Fruit fly (Drosophila melanogaster) whole organism, embryonic: ENCODE results near the gene ewg.

Experiments
- Atf-2 ChIP-seq: fragments of 200-800 bp; sonication (Bioruptor generic); optimal IDR thresholded peaks from 2 replicates; lab custom pipeline; 2016; ENCODE audit warnings: missing biosample characterization, missing genetic modification characterization
- B-H1 ChIP-seq: fragments of 200-800 bp; sonication (Bioruptor generic); IDR thresholded peaks from 3 replicates; pipeline ENCODE4 v1.3.6; 2022; ENCODE audit warnings: missing biosample characterization, missing genetic modification characterization
- B-H2 ChIP-seq: fragments of 200-800 bp; sonication (Bioruptor generic); optimal IDR thresholded peaks from 2 replicates; lab custom pipeline; 2018; ENCODE audit warnings: missing biosample characterization, mild to moderate bottlenecking, missing genetic modification characterization
- CG10366 ChIP-seq: fragments of 200-800 bp; sonication (Bioruptor generic); IDR thresholded peaks from 2 replicates; pipeline ENCODE4 v1.3.6; 2022; ENCODE audit warnings: missing biosample characterization, missing genetic modification characterization
- CG12104 ChIP-seq: fragments of 200-800 bp; sonication (Bioruptor generic); optimal IDR thresholded peaks from 3 replicates; lab custom pipeline; 2016; ENCODE audit warnings: missing biosample characterization, missing genetic modification characterization
- CG12744 ChIP-seq: fragments of 200-800 bp; sonication (Bioruptor generic); optimal IDR thresholded peaks from 2 replicates; lab custom pipeline; 2016; ENCODE audit warnings: missing biosample characterization, missing genetic modification characterization
- CG12769 ChIP-seq: fragments of 200-800 bp; sonication (Bioruptor generic); optimal IDR thresholded peaks from 2 replicates; lab custom pipeline; 2019; ENCODE audit warnings: missing biosample characterization, mild to moderate bottlenecking, missing genetic modification characterization, moderate library complexity
- CG13894 ChIP-seq: fragments of 200-800 bp; sonication (Bioruptor generic); optimal IDR thresholded peaks from 3 replicates; lab custom pipeline; 2018; ENCODE audit warnings: missing biosample characterization, mild to moderate bottlenecking, missing genetic modification characterization, moderate library complexity
- CG14860 ChIP-seq: fragments of 200-800 bp; sonication (Bioruptor generic); IDR thresholded peaks from 3 replicates; pipeline ENCODE4 v1.3.6; 2022; ENCODE audit warnings: missing biosample characterization, missing genetic modification characterization; ENCODE audit not compliant: partially characterized antibody
- CG15269 ChIP-seq: fragments of 200-800 bp; sonication (Bioruptor generic); optimal IDR thresholded peaks from 2 replicates; lab custom pipeline; 2018; ENCODE audit warnings: missing biosample characterization, mild to moderate bottlenecking, missing genetic modification characterization, moderate library complexity
- CG18599 ChIP-seq: fragments of 200-800 bp; sonication (Bioruptor generic); optimal IDR thresholded peaks from 3 replicates; lab custom pipeline; 2017; ENCODE audit warnings: missing biosample characterization, missing genetic modification characterization, mild to moderate bottlenecking, moderate library complexity, missing genetic modification reagents
- CG2199 ChIP-seq: fragments of 200-800 bp; sonication (Bioruptor generic); IDR thresholded peaks from 3 replicates; pipeline ENCODE4 v1.3.6; 2022; ENCODE audit warnings: missing biosample characterization, missing genetic modification characterization
- CG4360 ChIP-seq: fragments of 200-800 bp; sonication (Bioruptor generic); IDR thresholded peaks from 2 replicates; pipeline ENCODE4 v1.3.6; 2022; ENCODE audit warnings: missing biosample characterization, missing genetic modification characterization
- CG8290 ChIP-seq, 3 experiments: fragments of 200-800 bp; sonication (Bioruptor generic); optimal IDR thresholded peaks; 2 replicates each; lab custom pipeline; 2016 to 2019; ENCODE audit warnings: missing biosample characterization in 3 of 3, missing genetic modification characterization in 3 of 3, mild to moderate bottlenecking in 2 of 3, moderate library complexity in 1 of 3
- CG9437 ChIP-seq: fragments of 200-800 bp; sonication (Bioruptor generic); optimal IDR thresholded peaks from 2 replicates; lab custom pipeline; 2018; ENCODE audit warnings: missing biosample characterization, mild to moderate bottlenecking, missing genetic modification characterization
- D19A ChIP-seq: fragments of 200-800 bp; optimal IDR thresholded peaks from 3 replicates; lab custom pipeline; 2019; ENCODE audit warnings: missing biosample characterization, mild to moderate bottlenecking, missing genetic modification characterization, moderate library complexity
- Deaf1 ChIP-seq: fragments of 200-800 bp; optimal IDR thresholded peaks from 3 replicates; lab custom pipeline; 2019; ENCODE audit warnings: missing biosample characterization, mild to moderate bottlenecking, missing genetic modification characterization, moderate library complexity
- Ets65A ChIP-seq: fragments of 200-800 bp; sonication (Bioruptor generic); peaks from one replicate; lab custom pipeline; 2016; ENCODE audit warnings: missing biosample characterization, missing genetic modification characterization
- Fer3 ChIP-seq: fragments of 200-800 bp; sonication (Bioruptor generic); optimal IDR thresholded peaks from 2 replicates; lab custom pipeline; 2018; ENCODE audit warnings: missing biosample characterization, mild to moderate bottlenecking, missing genetic modification characterization, moderate library complexity
- Hey ChIP-seq: fragments of 200-800 bp; sonication (Bioruptor generic); optimal IDR thresholded peaks from 3 replicates; lab custom pipeline; 2018; ENCODE audit warnings: missing biosample characterization, mild to moderate bottlenecking, missing genetic modification characterization
- HmgD ChIP-seq: fragments of 200-800 bp; sonication (Bioruptor generic); optimal IDR thresholded peaks from 3 replicates; lab custom pipeline; 2016; ENCODE audit warnings: missing biosample characterization, missing genetic modification characterization
- Hr51 ChIP-seq, 2 experiments: fragments of 200-800 bp; sonication (Bioruptor generic); optimal IDR thresholded peaks; 2 replicates in 1 of 2; 3 replicates in 1 of 2; lab custom pipeline; 2016 to 2018; ENCODE audit warnings: missing biosample characterization in 2 of 2, missing genetic modification characterization in 2 of 2, mild to moderate bottlenecking in 1 of 2, moderate library complexity in 1 of 2
- MBD-R2 ChIP-seq: fragments of 200-800 bp; sonication (Bioruptor generic); IDR thresholded peaks from 2 replicates; pipeline ENCODE4 v1.3.6; 2022; ENCODE audit warnings: missing biosample characterization, missing genetic modification characterization
- MESR4 ChIP-seq: fragments of 200-800 bp; sonication (Bioruptor generic); optimal IDR thresholded peaks from 2 replicates; lab custom pipeline; 2018; ENCODE audit warnings: missing biosample characterization, mild to moderate bottlenecking, missing genetic modification characterization, moderate library complexity
- Med ChIP-seq: fragments of 200-800 bp; sonication (Bioruptor generic); peaks from one replicate; lab custom pipeline; 2016; ENCODE audit warnings: missing biosample characterization, missing genetic modification characterization, mild to moderate bottlenecking, inconsistent platforms, moderate library complexity
- Meics ChIP-seq: fragments of 200-800 bp; sonication (Bioruptor generic); optimal IDR thresholded peaks from 2 replicates; lab custom pipeline; 2017; ENCODE audit warnings: missing biosample characterization, mild to moderate bottlenecking, missing genetic modification characterization
- NFAT ChIP-seq: fragments of 200-800 bp; sonication (Bioruptor generic); IDR thresholded peaks from 2 replicates; pipeline ENCODE4 v1.3.6; 2022; ENCODE audit warnings: missing biosample characterization, missing genetic modification characterization
- Neu2 ChIP-seq: fragments of 200-800 bp; sonication (Bioruptor generic); optimal IDR thresholded peaks from 3 replicates; lab custom pipeline; 2016; ENCODE audit warnings: missing biosample characterization, missing genetic modification characterization, borderline replicate concordance
- Rfx ChIP-seq: fragments of 200-800 bp; sonication (Bioruptor generic); IDR thresholded peaks from 2 replicates; pipeline ENCODE4 v1.3.6; 2022; ENCODE audit warnings: missing biosample characterization, missing genetic modification characterization
- Rx ChIP-seq: fragments of 200-800 bp; sonication (Bioruptor generic); IDR thresholded peaks from 2 replicates; pipeline ENCODE4 v1.3.6; 2022; ENCODE audit warnings: missing biosample characterization, missing genetic modification characterization
- YL-1 ChIP-seq: fragments of 200-800 bp; sonication (Bioruptor generic); optimal IDR thresholded peaks from 3 replicates; lab custom pipeline; 2017; ENCODE audit warnings: missing biosample characterization, mild to moderate bottlenecking, missing genetic modification characterization
- al ChIP-seq: fragments of 200-800 bp; sonication (Bioruptor generic); IDR thresholded peaks from 2 replicates; pipeline ENCODE4 v1.3.6; 2022; ENCODE audit warnings: missing biosample characterization, missing genetic modification characterization
- br ChIP-seq: fragments of >200 bp; optimal IDR thresholded peaks from 2 replicates; lab custom pipeline; 2017
- chinmo ChIP-seq: fragments of 200-800 bp; sonication (Bioruptor generic); IDR thresholded peaks from 4 replicates; pipeline ENCODE4 v1.3.6; 2022; ENCODE audit warnings: missing biosample characterization, missing genetic modification characterization; ENCODE audit not compliant: partially characterized antibody
- croc ChIP-seq: fragments of 200-800 bp; sonication (Bioruptor generic); conservative IDR thresholded peaks from 3 replicates; pipeline ENCODE4 v1.3.6; 2022; ENCODE audit warnings: missing biosample characterization, missing genetic modification characterization
- dati ChIP-seq: fragments of 200-800 bp; sonication (Bioruptor generic); IDR thresholded peaks from 2 replicates; pipeline ENCODE4 v1.3.6; 2022; ENCODE audit warnings: missing biosample characterization, missing genetic modification characterization
- dimm ChIP-seq: fragments of 200-800 bp; sonication (Bioruptor generic); IDR thresholded peaks from 2 replicates; pipeline ENCODE4 v1.3.6; 2022; ENCODE audit warnings: missing biosample characterization, missing genetic modification characterization
- fd96Cb ChIP-seq: fragments of 200-800 bp; sonication (Bioruptor generic); optimal IDR thresholded peaks from 2 replicates; lab custom pipeline; 2018; ENCODE audit warnings: missing biosample characterization, mild to moderate bottlenecking, missing genetic modification characterization, moderate library complexity
- grn ChIP-seq: fragments of 200-800 bp; sonication (Bioruptor generic); optimal IDR thresholded peaks from 3 replicates; lab custom pipeline; 2017; ENCODE audit warnings: missing biosample characterization, missing genetic modification characterization
- gsb ChIP-seq: fragments of 200-800 bp; sonication (Bioruptor generic); IDR thresholded peaks from 2 replicates; pipeline ENCODE4 v1.3.6; 2022; ENCODE audit warnings: missing biosample characterization, missing genetic modification characterization
- lab ChIP-seq: fragments of 200-800 bp; sonication (Bioruptor generic); optimal IDR thresholded peaks from 3 replicates; lab custom pipeline; 2017; ENCODE audit warnings: missing biosample characterization, missing genetic modification characterization, mild to moderate bottlenecking, moderate library complexity, missing genetic modification reagents
- peb ChIP-seq: fragments of 200-800 bp; sonication (Bioruptor generic); IDR thresholded peaks from 2 replicates; pipeline ENCODE4 v1.3.6; 2022; ENCODE audit warnings: missing biosample characterization, missing genetic modification characterization
- scrt ChIP-seq: fragments of 200-800 bp; sonication (Bioruptor generic); optimal IDR thresholded peaks from 2 replicates; lab custom pipeline; 2018; ENCODE audit warnings: missing biosample characterization, mild to moderate bottlenecking, missing genetic modification characterization, moderate library complexity
- trh ChIP-seq: fragments of 200-800 bp; sonication (Bioruptor generic); optimal IDR thresholded peaks from 2 replicates; lab custom pipeline; 2016; ENCODE audit warnings: missing biosample characterization, missing genetic modification characterization
- twi ChIP-seq: fragments of 200-800 bp; optimal IDR thresholded peaks from 2 replicates; lab custom pipeline; 2019; ENCODE audit warnings: missing biosample characterization, mild to moderate bottlenecking, missing genetic modification characterization, moderate library complexity
- wek ChIP-seq: fragments of 200-800 bp; sonication (Bioruptor generic); optimal IDR thresholded peaks from 3 replicates; lab custom pipeline; 2018; ENCODE audit warnings: missing biosample characterization, mild to moderate bottlenecking, missing genetic modification characterization, moderate library complexity
- zen2 ChIP-seq: fragments of 200-800 bp; sonication (Bioruptor generic); IDR thresholded peaks from 3 replicates; pipeline ENCODE4 v1.3.6; 2022; ENCODE audit warnings: missing biosample characterization, missing genetic modification characterization; ENCODE audit not compliant: partially characterized antibody

Gene ewg

DNA sequence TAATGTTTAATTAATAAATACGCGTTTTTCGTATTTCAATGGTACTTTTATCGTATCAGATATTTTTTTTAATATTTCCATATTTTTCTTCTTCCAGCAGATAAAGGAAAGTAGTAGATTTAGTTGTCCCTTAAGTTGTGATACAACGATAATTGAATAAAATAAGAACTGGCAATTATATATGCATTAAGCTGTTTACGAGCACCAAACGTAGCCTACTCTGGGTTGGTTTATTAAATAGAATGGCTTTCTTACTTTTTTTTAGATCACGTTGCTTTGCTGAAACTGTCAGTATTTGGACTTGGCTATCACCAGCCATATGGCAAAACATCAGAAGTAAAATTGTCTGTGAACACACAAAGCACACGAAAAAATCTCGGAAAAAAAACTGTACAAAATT lies 27.9 kb upstream of the ewg start, which contains the start of gene CG12470:
CG12470 (plus strand) TSS at position 301 of the 400 bp plus-strand sequence.
- no peak for TF ChIP-seq CG9437 (GFP tag; lab: Kevin White, UChicago)
- no peak for TF ChIP-seq Meics
- TF ChIP-seq CG14860 (GFP tag; lab: Robert Waterston, UW), result no peak
- no peak for TF ChIP-seq dimm (GFP tag; lab: Robert Waterston, UW)
- TF ChIP-seq Rfx, result no peak
- TF ChIP-seq Fer3 (tag; lab: Kevin White, UChicago), result no peak
- no peak for TF ChIP-seq gsb (GFP tag; lab: Robert Waterston, UW)
- no peak for TF ChIP-seq CG12104 (GFP tag; lab: Kevin White, UChicago)
- TF ChIP-seq dati (GFP tag; lab: Robert Waterston, UW), result no peak
- TF ChIP-seq CG18599 (GFP tag; lab: Kevin White, UChicago), result no peak
- no peak for TF ChIP-seq NFAT (GFP tag; lab: Robert Waterston, UW)
- no peak for TF ChIP-seq br
- no peak for TF ChIP-seq zen2 (GFP tag; lab: Robert Waterston, UW)
- TF ChIP-seq, all 482 proteins: peak for 0

DNA sequence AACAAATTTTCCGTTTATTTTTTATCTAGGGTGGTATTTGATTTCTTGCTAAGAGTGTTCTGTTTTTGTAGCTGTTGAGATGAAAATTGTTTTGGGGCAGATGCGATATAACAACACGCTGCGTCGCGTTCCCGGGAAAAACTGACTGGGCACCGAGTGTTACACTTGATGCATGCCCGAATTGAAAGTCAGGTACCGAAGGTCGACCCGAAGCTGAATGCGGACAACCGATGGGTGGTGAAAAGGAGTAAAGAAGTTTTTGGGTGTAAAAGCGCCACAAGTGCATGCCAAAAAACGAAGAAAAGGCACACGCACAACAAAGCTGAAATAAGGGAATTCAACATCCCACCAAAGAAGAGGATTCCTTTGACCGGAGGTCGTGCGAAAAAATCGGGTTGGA lies 15.3 kb upstream of the ewg start, which contains the start of gene CG13375:
CG13375 (minus strand) TSS at position 124 of the 400 bp plus-strand sequence.
- TF ChIP-seq MESR4 (GFP tag; lab: Kevin White, UChicago) (no peak), CG10366 (GFP tag; lab: Robert Waterston, UW) (no peak), CG13894 (tag; lab: Kevin White, UChicago) (peak; percentile 9), CG9437 (GFP tag; lab: Kevin White, UChicago) (no peak), B-H1 (GFP tag; lab: Robert Waterston, UW) (no peak), grn (GFP tag; lab: Kevin White, UChicago) (no peak), Hey (tag; lab: Kevin White, UChicago) (no peak), croc (no peak), MBD-R2 (GFP tag; lab: Robert Waterston, UW) (no peak), CG2199 (GFP tag; lab: Robert Waterston, UW) (0 out of 3 replicates have a peak, but pooled peaks have one; percentile 46), wek (no peak), Rx (GFP tag; lab: Robert Waterston, UW) (no peak), YL-1 (GFP tag; lab: Kevin White, UChicago) (no peak), CG8290 (GFP tag; optimal IDR thresholded peaks at IDR 0.05; lab: Kevin White, UChicago) (no peak), CG8290 (tag; optimal IDR thresholded peaks at IDR 0.05; lab: Kevin White, UChicago) (no peak), twi (tag; lab: Kevin White, UChicago) (no peak), lab (GFP tag; lab: Kevin White, UChicago) (no peak), Ets65A (GFP tag; lab: Kevin White, UChicago) (peak; percentile 60), peb (GFP tag; lab: Robert Waterston, UW) (no peak), trh (GFP tag; lab: Kevin White, UChicago) (no peak), fd96Cb (tag; lab: Kevin White, UChicago) (no peak), Med (peak; percentile 23), Deaf1 (tag; lab: Kevin White, UChicago) (peak; percentile 95), al (no peak), Atf-2 (no peak), Neu2 (GFP tag; lab: Kevin White, UChicago) (no peak), CG4360 (GFP tag; lab: Robert Waterston, UW) (no peak), scrt (GFP tag; lab: Kevin White, UChicago) (peak; percentile 7), chinmo (0 out of 4 replicates have a peak, but pooled peaks have one; percentile 23), B-H2 (GFP tag; lab: Kevin White, UChicago) (no peak), Hr51 (GFP tag; optimal IDR thresholded peaks at IDR 0.05; lab: Kevin White, UChicago) (peak in 1 of 2 experiments; percentile 31), HmgD (GFP tag; lab: Kevin White, UChicago) (no peak), D19A (no peak), CG15269 (no peak), CG12769 (tag; lab: Kevin White, UChicago) (no peak), CG12744 (GFP tag; lab: Kevin White, UChicago) (no peak)
